Worm (Caenorhabditis elegans) whole organism, L1 larva: ENCODE data around the gene sca-1.

Experiments
- C16A3.4 ChIP-seq: fragments of 150-350 bp; optimal IDR thresholded peaks from 2 replicates; lab custom pipeline; 2014; ENCODE audit warnings: missing biosample characterization, missing genetic modification characterization
- F16B12.6 ChIP-seq: fragments of 150-350 bp; optimal IDR thresholded peaks from 2 replicates; lab custom pipeline; 2014; ENCODE audit warnings: missing biosample characterization, missing genetic modification characterization
- aha-1 ChIP-seq: fragments of 150-350 bp; optimal IDR thresholded peaks from 2 replicates; lab custom pipeline; 2014; ENCODE audit warnings: missing biosample characterization, missing genetic modification characterization
- ama-1 ChIP-seq: fragments of 150-350 bp; optimal IDR thresholded peaks from 2 replicates; lab custom pipeline; 2014
- blmp-1 ChIP-seq: fragments of 150-350 bp; optimal IDR thresholded peaks from 2 replicates; lab custom pipeline; 2014; ENCODE audit warnings: missing biosample characterization, missing genetic modification characterization
- ceh-8 ChIP-seq: fragments of 200-800 bp; sonication (Bioruptor generic); optimal IDR thresholded peaks from 2 replicates; lab custom pipeline; 2018; ENCODE audit warnings: mild to moderate bottlenecking, missing genetic modification characterization, moderate library complexity, missing compliant biosample characterization
- ceh-88 ChIP-seq: fragments of 200-800 bp; sonication (Bioruptor generic); IDR thresholded peaks from 2 replicates; pipeline ENCODE4 v1.3.6; 2022; ENCODE audit warnings: missing genetic modification characterization, missing compliant biosample characterization
- ces-1 ChIP-seq: fragments of 150-350 bp; optimal IDR thresholded peaks from 2 replicates; lab custom pipeline; 2014; ENCODE audit warnings: missing biosample characterization, missing genetic modification reagents, missing genetic modification characterization
- dpl-1 ChIP-seq, 3 experiments: fragments of 150-350 bp in 2 of 3; sonication (generic microtip) in 1 of 3; optimal IDR thresholded peaks; 2 replicates each; lab custom pipeline; 2014 to 2017; ENCODE audit warnings: missing biosample characterization in 3 of 3, missing genetic modification characterization in 3 of 3, missing genetic modification reagents in 3 of 3
- dsc-1 ChIP-seq: sonication (generic microtip); optimal IDR thresholded peaks from 2 replicates; lab custom pipeline; 2016; ENCODE audit warnings: mild to moderate bottlenecking, missing genetic modification characterization, missing compliant biosample characterization
- efl-1 ChIP-seq, 4 experiments: fragments of 150-350 bp; optimal IDR thresholded peaks in 3 of 4; peaks in 1 of 4; 1 replicate in 1 of 4; 2 replicates in 3 of 4; lab custom pipeline; 2014; ENCODE audit warnings: missing biosample characterization in 2 of 4, missing genetic modification characterization in 2 of 4, missing genetic modification reagents in 2 of 4
- egl-13 ChIP-seq: sonication (generic microtip); optimal IDR thresholded peaks from 2 replicates; lab custom pipeline; 2016; ENCODE audit warnings: missing genotype, missing genetic modification reagents, missing genetic modification characterization, missing compliant biosample characterization
- elt-2 ChIP-seq: sonication (generic microtip); optimal IDR thresholded peaks from 2 replicates; lab custom pipeline; 2016; ENCODE audit warnings: missing genetic modification characterization, mild to moderate bottlenecking, inconsistent platforms, missing compliant biosample characterization, missing genetic modification reagents
- elt-3 ChIP-seq, 6 experiments: fragments of 150-350 bp in 1 of 6; sonication (generic microtip); optimal IDR thresholded peaks; 2 replicates each; lab custom pipeline; 2017 to 2018; ENCODE audit warnings: missing biosample characterization in 6 of 6, missing genetic modification characterization in 6 of 6, inconsistent platforms in 1 of 6
- fkh-10 ChIP-seq: sonication (generic microtip); optimal IDR thresholded peaks from 2 replicates; lab custom pipeline; 2017; ENCODE audit warnings: missing biosample characterization, missing genetic modification reagents, missing genetic modification characterization
- fkh-4 ChIP-seq: sonication (generic microtip); optimal IDR thresholded peaks from 2 replicates; lab custom pipeline; 2016; ENCODE audit warnings: missing compliant biosample characterization, missing genetic modification characterization, borderline replicate concordance
- fos-1 ChIP-seq: fragments of 150-350 bp; optimal IDR thresholded peaks from 2 replicates; lab custom pipeline; 2014; ENCODE audit warnings: missing biosample characterization, missing genetic modification characterization
- grh-1 ChIP-seq: fragments of 200-800 bp; sonication (Bioruptor generic); IDR thresholded peaks from 2 replicates; pipeline ENCODE4 v1.3.6; 2022; ENCODE audit warnings: missing genetic modification reagents, missing genetic modification characterization, missing compliant biosample characterization
- hlh-17 ChIP-seq: fragments of 200-800 bp; sonication (Bioruptor generic); optimal IDR thresholded peaks from 2 replicates; lab custom pipeline; 2018; ENCODE audit warnings: missing genetic modification characterization, mild to moderate bottlenecking, missing compliant biosample characterization, moderate library complexity, borderline replicate concordance
- hpl-2 ChIP-seq: fragments of 150-350 bp; optimal IDR thresholded peaks from 2 replicates; lab custom pipeline; 2014; ENCODE audit warnings: missing biosample characterization, missing genetic modification reagents, missing genetic modification characterization
- lin-13 ChIP-seq: fragments of 150-350 bp; optimal IDR thresholded peaks from 2 replicates; lab custom pipeline; 2014; ENCODE audit warnings: missing biosample characterization, missing genetic modification reagents, missing genetic modification characterization
- lin-14 ChIP-seq: fragments of 200-800 bp; sonication (Bioruptor generic); optimal IDR thresholded peaks from 2 replicates; lab custom pipeline; 2018; ENCODE audit warnings: mild to moderate bottlenecking, missing genetic modification characterization, moderate library complexity, missing compliant biosample characterization
- lin-15B ChIP-seq: fragments of 150-350 bp; sonication (generic microtip); optimal IDR thresholded peaks from 3 replicates; lab custom pipeline; 2014; ENCODE audit warnings: missing biosample characterization, missing genetic modification characterization
- lin-35 ChIP-seq, 2 experiments: fragments of 150-350 bp; optimal IDR thresholded peaks; 2 replicates each; lab custom pipeline; 2014; ENCODE audit warnings: missing biosample characterization in 2 of 2, missing genetic modification characterization in 2 of 2, missing genetic modification reagents in 2 of 2
- lin-39 ChIP-seq: fragments of 150-350 bp; optimal IDR thresholded peaks from 2 replicates; lab custom pipeline; 2014; ENCODE audit warnings: missing biosample characterization, missing genetic modification reagents, missing genetic modification characterization
- mef-2 ChIP-seq: fragments of 150-350 bp; optimal IDR thresholded peaks from 2 replicates; lab custom pipeline; 2014; ENCODE audit warnings: missing biosample characterization, missing genetic modification characterization
- nhr-12 ChIP-seq: sonication (generic microtip); optimal IDR thresholded peaks from 2 replicates; lab custom pipeline; 2017; ENCODE audit warnings: missing biosample characterization, missing genetic modification characterization
- nhr-19 ChIP-seq: fragments of 200-800 bp; sonication (Bioruptor generic); conservative IDR thresholded peaks from 2 replicates; pipeline ENCODE4 v1.3.6; 2022; ENCODE audit warnings: missing genetic modification characterization, missing compliant biosample characterization
- nhr-28 ChIP-seq: fragments of 150-350 bp; optimal IDR thresholded peaks from 2 replicates; lab custom pipeline; 2014; ENCODE audit warnings: missing biosample characterization, missing genetic modification characterization
- nhr-47 ChIP-seq: sonication (generic microtip); optimal IDR thresholded peaks from 2 replicates; lab custom pipeline; 2016; ENCODE audit warnings: mild to moderate bottlenecking, missing genetic modification characterization, moderate library complexity, missing compliant biosample characterization
- rnt-1 ChIP-seq: sonication (generic microtip); optimal IDR thresholded peaks from 2 replicates; lab custom pipeline; 2016; ENCODE audit warnings: mild to moderate bottlenecking, missing genetic modification characterization, moderate library complexity, missing compliant biosample characterization
- snpc-4 ChIP-seq: fragments of 150-350 bp; optimal IDR thresholded peaks from 2 replicates; lab custom pipeline; 2014; ENCODE audit warnings: missing biosample characterization, missing genetic modification characterization
- snu-23 ChIP-seq: sonication (generic microtip); optimal IDR thresholded peaks from 2 replicates; lab custom pipeline; 2016; ENCODE audit warnings: missing genetic modification characterization, missing compliant biosample characterization
- sptf-1 ChIP-seq: fragments of 150-350 bp; optimal IDR thresholded peaks from 2 replicates; lab custom pipeline; 2014; ENCODE audit warnings: missing biosample characterization, missing genetic modification characterization
- sup-37 ChIP-seq: fragments of 200-800 bp; sonication (Bioruptor generic); optimal IDR thresholded peaks from 2 replicates; lab custom pipeline; 2018; ENCODE audit warnings: mild to moderate bottlenecking, missing genetic modification characterization, missing compliant biosample characterization
- swsn-7 ChIP-seq: sonication (generic microtip); optimal IDR thresholded peaks from 2 replicates; lab custom pipeline; 2016; ENCODE audit warnings: missing genetic modification characterization, missing compliant biosample characterization
- tbx-2 ChIP-seq: sonication (generic microtip); optimal IDR thresholded peaks from 2 replicates; lab custom pipeline; 2016; ENCODE audit warnings: missing genetic modification characterization, missing compliant biosample characterization
- unc-130 ChIP-seq: fragments of 150-350 bp; optimal IDR thresholded peaks from 2 replicates; lab custom pipeline; 2017; ENCODE audit warnings: missing biosample characterization, missing genetic modification characterization, inconsistent platforms
- unc-30 ChIP-seq: sonication (generic microtip); optimal IDR thresholded peaks from 2 replicates; lab custom pipeline; 2017; ENCODE audit warnings: missing biosample characterization, missing genetic modification characterization
- unc-98 ChIP-seq: fragments of 200-800 bp; sonication (Bioruptor generic); IDR thresholded peaks from 2 replicates; pipeline ENCODE4 v1.3.6; 2022; ENCODE audit warnings: missing genetic modification characterization, missing compliant biosample characterization
- vab-15 ChIP-seq: sonication (generic microtip); optimal IDR thresholded peaks from 2 replicates; lab custom pipeline; 2017; ENCODE audit warnings: missing genotype, mild to moderate bottlenecking, missing genetic modification characterization, missing compliant biosample characterization
- zip-4 ChIP-seq: fragments of 200-800 bp; sonication (Bioruptor generic); optimal IDR thresholded peaks from 2 replicates; lab custom pipeline; 2018; ENCODE audit warnings: mild to moderate bottlenecking, missing genetic modification characterization, moderate library complexity, missing compliant biosample characterization
- ztf-11 ChIP-seq, 2 experiments: sonication (generic microtip); optimal IDR thresholded peaks; 2 replicates each; lab custom pipeline; 2016 to 2017; ENCODE audit warnings: missing genetic modification characterization in 2 of 2, missing biosample characterization in 1 of 2, missing compliant biosample characterization in 1 of 2
- ztf-4 ChIP-seq: fragments of 150-350 bp; optimal IDR thresholded peaks from 2 replicates; lab custom pipeline; 2014; ENCODE audit warnings: missing biosample characterization, missing genetic modification characterization

The sca-1 gene

DNA sequence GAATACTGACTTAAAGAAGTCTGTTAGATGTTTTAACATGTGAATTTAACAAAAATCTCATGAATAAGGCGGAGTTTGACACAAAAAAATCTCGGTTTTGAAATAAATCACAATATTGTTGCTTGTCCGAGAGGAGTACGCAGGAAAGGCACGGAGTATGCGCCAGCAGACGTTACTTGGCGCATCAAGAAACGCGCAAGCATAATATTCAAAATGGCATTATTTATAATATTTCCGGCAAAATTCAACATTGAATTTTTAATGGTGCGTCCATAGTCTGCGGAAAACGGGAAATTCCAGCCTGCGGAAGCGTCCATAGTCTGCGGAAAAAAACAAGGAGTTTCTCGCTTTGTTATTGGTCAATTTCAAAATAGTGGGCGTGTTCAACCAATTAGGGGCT lies 28.2 kb upstream of the sca-1 start, which contains the start of gene pde-12 (continued):
- TF ChIP-seq ces-1 (GFP tag; lab: Kevin White, UChicago) (no peak), fos-1 (tag; lab: Kevin White, UChicago) (peak; percentile 74), elt-3 (tag; optimal IDR thresholded peaks at IDR 0.05; lab: Kevin White, UChicago) (peak in 2 of 6 experiments; percentile 36 to 72), nhr-12 (tag; lab: Kevin White, UChicago) (no peak), C16A3.4 (tag; lab: Kevin White, UChicago) (peak; percentile 82), efl-1 (optimal IDR thresholded peaks at IDR 0.05; lab: Kevin White, UChicago) (peak; percentile 83 to 90), efl-1 (GFP tag; optimal IDR thresholded peaks at IDR 0.05 in 1 of 2; lab: Kevin White, UChicago) (peak; percentile 84 to 98), unc-98 (GFP tag; lab: Robert Waterston, UW) (no peak), egl-13 (tag; lab: Kevin White, UChicago) (peak; percentile 88), fkh-10 (peak; percentile 42), dpl-1 (GFP tag; optimal IDR thresholded peaks at IDR 0.05; lab: Kevin White, UChicago) (peak; percentile 77 to 88 (median 87)), blmp-1 (peak; percentile 71), lin-13 (GFP tag; lab: Kevin White, UChicago) (peak; percentile 80), ztf-4 (tag; lab: Kevin White, UChicago) (peak; percentile 72), tbx-2 (peak; percentile 93), fkh-4 (tag; lab: Kevin White, UChicago) (peak; percentile 43), rnt-1 (tag; lab: Kevin White, UChicago) (peak; percentile 95), zip-4 (GFP tag; lab: Kevin White, UChicago) (no peak), lin-39 (tag; lab: Kevin White, UChicago) (peak; percentile 87), aha-1 (tag; lab: Kevin White, UChicago) (peak; percentile 77), unc-30 (tag; lab: Kevin White, UChicago) (no peak), snpc-4 (peak; percentile 82), nhr-28 (no peak), ceh-88 (GFP tag; lab: Robert Waterston, UW) (peak; percentile 74), hpl-2 (no peak), hlh-17 (no peak), ama-1 (lab: Kevin White, UChicago) (no peak), lin-15B (tag; lab: Kevin White, UChicago) (peak; percentile 81), ztf-11 (tag; optimal IDR thresholded peaks at IDR 0.05; lab: Kevin White, UChicago) (peak in 1 of 2 experiments; percentile 72), grh-1 (GFP tag; lab: Robert Waterston, UW) (peak; percentile 77), sup-37 (peak; percentile 69), elt-2 (tag; lab: Kevin White, UChicago) (peak; percentile 77)

DNA sequence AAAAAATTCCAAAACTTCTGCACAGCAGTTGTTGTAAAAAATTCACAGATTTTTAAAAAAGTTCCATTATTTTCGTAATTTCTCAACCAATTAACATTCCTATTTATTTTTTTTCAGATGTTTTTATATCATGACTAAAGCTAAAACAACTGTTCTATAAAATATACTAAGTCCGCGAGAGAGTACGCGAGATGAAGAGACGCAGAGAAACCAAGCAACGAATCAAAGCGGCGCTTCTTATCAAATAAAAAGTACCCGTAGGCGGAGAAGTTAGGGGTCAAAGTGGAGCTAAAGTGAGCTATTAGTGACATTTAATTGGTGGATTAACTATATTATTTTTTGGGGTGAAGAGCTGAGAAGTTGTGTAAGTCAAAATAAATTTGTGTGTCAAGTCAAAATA lies 16.0 kb upstream of the sca-1 start, which contains the start of gene sbsp-1:
sbsp-1 (plus strand) TSS at position 301 of the 400 bp plus-strand sequence.
- TF ChIP-seq nhr-19 (GFP tag; lab: Robert Waterston, UW) (no peak), F16B12.6 (tag; lab: Kevin White, UChicago) (no peak)
- TF ChIP-seq, all 84 proteins: peak for 0

DNA sequence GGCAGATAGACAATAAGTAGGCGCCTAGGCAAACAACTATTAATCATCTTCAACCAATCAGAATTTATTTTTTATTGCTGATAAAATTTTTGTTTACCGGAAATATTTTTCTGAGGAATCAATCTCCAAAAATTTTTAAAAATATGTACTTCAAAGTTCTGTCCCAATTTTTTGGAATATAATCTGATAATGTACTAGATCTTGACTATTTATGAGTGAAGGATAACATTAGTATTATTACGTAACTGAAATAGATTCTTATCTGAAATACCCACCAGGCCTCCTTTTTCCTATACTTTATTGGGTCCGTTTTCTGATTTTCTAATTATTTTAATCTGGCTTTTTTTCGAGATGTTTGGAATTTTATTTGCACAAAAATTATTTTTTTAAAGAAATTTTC lies 14.8 kb upstream of the sca-1 start:
- TF ChIP-seq mef-2 (tag; lab: Kevin White, UChicago): no peak
- no peak for TF ChIP-seq lin-39 (tag; lab: Kevin White, UChicago)
- no peak for TF ChIP-seq aha-1 (tag; lab: Kevin White, UChicago)
- no peak for TF ChIP-seq sup-37
- no peak for TF ChIP-seq nhr-12 (tag; lab: Kevin White, UChicago)
- no peak for TF ChIP-seq lin-13 (GFP tag; lab: Kevin White, UChicago)

DNA sequence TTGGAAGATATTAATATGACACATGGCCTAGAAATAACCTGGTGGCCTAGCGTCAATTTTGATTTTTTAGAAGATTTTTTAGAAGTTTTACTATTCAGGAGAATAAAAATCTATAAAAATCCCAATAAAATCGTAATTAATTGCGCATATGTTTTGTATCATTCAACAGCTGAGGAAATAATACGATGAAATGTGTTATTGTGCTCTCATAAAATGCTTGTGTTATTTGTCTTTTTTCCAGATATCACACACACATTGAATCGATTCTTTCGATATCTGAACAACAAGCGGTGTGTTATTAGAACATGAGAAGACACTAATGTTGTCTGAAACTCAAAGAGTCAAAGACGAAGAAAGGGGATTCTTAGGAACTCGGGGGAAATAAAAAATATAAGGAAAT lies 8.4 kb upstream of the sca-1 start:
- TF ChIP-seq lin-14 (GFP tag; lab: Kevin White, UChicago): no peak
- no peak for TF ChIP-seq sptf-1 (tag; lab: Kevin White, UChicago)
- no peak for TF ChIP-seq ces-1 (GFP tag; lab: Kevin White, UChicago)
- no peak for TF ChIP-seq ztf-11 (tag; optimal IDR thresholded peaks at IDR 0.05; lab: Kevin White, UChicago)
- peak; percentile 17 for TF ChIP-seq fkh-4 (tag; lab: Kevin White, UChicago)
- no peak for TF ChIP-seq snu-23 (GFP tag; lab: Kevin White, UChicago)
- TF ChIP-seq swsn-7 (tag; lab: Kevin White, UChicago): no peak
- TF ChIP-seq unc-130 (tag; lab: Kevin White, UChicago): no peak
- no peak for TF ChIP-seq lin-35 (GFP tag; optimal IDR thresholded peaks at IDR 0.05; lab: Kevin White, UChicago)
- no peak for TF ChIP-seq efl-1 (optimal IDR thresholded peaks at IDR 0.05; lab: Kevin White, UChicago)
- TF ChIP-seq efl-1 (GFP tag; optimal IDR thresholded peaks at IDR 0.05 in 1 of 2; lab: Kevin White, UChicago): no peak
- TF ChIP-seq nhr-47 (tag; lab: Kevin White, UChicago): no peak
- no peak for TF ChIP-seq snpc-4
- TF ChIP-seq dsc-1 (tag; lab: Kevin White, UChicago): peak; percentile 90
- no peak for TF ChIP-seq vab-15 (tag; lab: Kevin White, UChicago)
- no peak for TF ChIP-seq ceh-8 (GFP tag; lab: Kevin White, UChicago)
